Fruit fly (Drosophila melanogaster): ENCODE measurements around the gene Hn.

The Hn gene

dm6 chr3L:7754109-7754508, 6.1 kb upstream of the Hn start, which contains the start of gene CG7409:
Gene CG7409 (plus strand): TSS chr3L:7754409.
- TF ChIP-seq N (GFP tag; optimal IDR thresholded peaks at IDR 0.05) (no peak), CG9705 (GFP tag; optimal IDR thresholded peaks at IDR 0.05) (no peak), tai (GFP tag; optimal IDR thresholded peaks at IDR 0.05) (no peak), Vsx2 (GFP tag; optimal IDR thresholded peaks at IDR 0.05; ENCODE audit: partially characterized antibody) (no peak), OdsH (GFP tag; optimal IDR thresholded peaks at IDR 0.05) (no peak), CrebA (GFP tag; optimal IDR thresholded peaks at IDR 0.05; ENCODE audit: borderline replicate concordance) (no peak), Abd-B (GFP tag; optimal IDR thresholded peaks at IDR 0.05) (no peak), lola (GFP tag; optimal IDR thresholded peaks at IDR 0.05) (no peak), Hr78 (GFP tag; optimal IDR thresholded peaks at IDR 0.05) (no peak), Jra (GFP tag; optimal IDR thresholded peaks at IDR 0.05) (no peak), GATAd (GFP tag; optimal IDR thresholded peaks at IDR 0.05) (no peak), rgr (GFP tag; optimal IDR thresholded peaks at IDR 0.05) (no peak), fru (GFP tag; optimal IDR thresholded peaks at IDR 0.05) (no peak), usp (GFP tag; optimal IDR thresholded peaks at IDR 0.05) (no peak), Myc (optimal IDR thresholded peaks at IDR 0.05) (no peak), Dfd (GFP tag; optimal IDR thresholded peaks at IDR 0.05) (no peak), woc (GFP tag; optimal IDR thresholded peaks at IDR 0.05) (no peak), dl (GFP tag; optimal IDR thresholded peaks at IDR 0.05; ENCODE audit: insufficient read depth in 1 of 2, partially characterized antibody in 2 of 2) (no peak)

- no peak for TF ChIP-seq sage (GFP tag; optimal IDR thresholded peaks at IDR 0.05)
- no peak for TF ChIP-seq tai (GFP tag; optimal IDR thresholded peaks at IDR 0.05)
- TF ChIP-seq brk (GFP tag; optimal IDR thresholded peaks at IDR 0.05): no peak
- TF ChIP-seq Jra (GFP tag; optimal IDR thresholded peaks at IDR 0.05): no peak
- no peak for TF ChIP-seq OdsH (GFP tag; optimal IDR thresholded peaks at IDR 0.05)
- no peak for TF ChIP-seq woc (GFP tag; optimal IDR thresholded peaks at IDR 0.05)
- no peak for TF ChIP-seq foxo (GFP tag; optimal IDR thresholded peaks at IDR 0.05)
These were observed 8.0 kb downstream of the Hn start, which contains the start of gene CG32371 for dm6 chr3L:7768252-7768651. Gene CG32371 (minus strand): TSS chr3L:7768352.

- no peak for TF ChIP-seq ey (GFP tag; optimal IDR thresholded peaks at IDR 0.05)
These were observed 12.0 kb downstream of the Hn start for dm6 chr3L:7772160-7772798.

dm6 chr3L:7773529-7773928, 13.3 kb downstream of the Hn start:
- no peak for TF ChIP-seq CrebA (GFP tag; optimal IDR thresholded peaks at IDR 0.05; ENCODE audit: borderline replicate concordance)
- TF ChIP-seq Abd-B (GFP tag; optimal IDR thresholded peaks at IDR 0.05): no peak
- TF ChIP-seq psq (GFP tag; optimal IDR thresholded peaks at IDR 0.05): no peak
- TF ChIP-seq jim (GFP tag; optimal IDR thresholded peaks at IDR 0.05): no peak
- no peak for TF ChIP-seq foxo (GFP tag; optimal IDR thresholded peaks at IDR 0.05)
- no peak for TF ChIP-seq Rel (GFP tag; optimal IDR thresholded peaks at IDR 0.05)
- no peak for TF ChIP-seq Rel (tag; optimal IDR thresholded peaks at IDR 0.05)
- TF ChIP-seq sage (GFP tag; optimal IDR thresholded peaks at IDR 0.05): no peak
- no peak for TF ChIP-seq Myc (optimal IDR thresholded peaks at IDR 0.05)
- no peak for TF ChIP-seq HLH106 (tag; optimal IDR thresholded peaks at IDR 0.05)
- TF ChIP-seq Jra (GFP tag; optimal IDR thresholded peaks at IDR 0.05): no peak
- TF ChIP-seq OdsH (GFP tag; optimal IDR thresholded peaks at IDR 0.05): no peak
- no peak for TF ChIP-seq Hr83 (GFP tag; optimal IDR thresholded peaks at IDR 0.05; ENCODE audit: poor library complexity, severe bottlenecking)
- no peak for TF ChIP-seq rgr (GFP tag; optimal IDR thresholded peaks at IDR 0.05)

dm6 chr3L:7774698-7775097, 14.4 kb downstream of the Hn start:
- TF ChIP-seq sage (GFP tag; optimal IDR thresholded peaks at IDR 0.05) (no peak), CG9705 (GFP tag; optimal IDR thresholded peaks at IDR 0.05) (no peak), ey (GFP tag; optimal IDR thresholded peaks at IDR 0.05) (no peak), Mio (GFP tag; optimal IDR thresholded peaks at IDR 0.05) (no peak)

dm6 chr3L:7775365-7775905, 15.2 kb downstream of the Hn start, which contains the start of gene Clk:
Gene Clk (minus strand): TSS chr3L:7775603.
- TF ChIP-seq dmrt93B (GFP tag; optimal IDR thresholded peaks at IDR 0.05) (no peak), Vsx2 (GFP tag; optimal IDR thresholded peaks at IDR 0.05; ENCODE audit: partially characterized antibody) (no peak), Mio (GFP tag; optimal IDR thresholded peaks at IDR 0.05) (no peak), Hr78 (GFP tag; optimal IDR thresholded peaks at IDR 0.05) (no peak), sv (GFP tag; optimal IDR thresholded peaks at IDR 0.05) (no peak)

All from whole organism, wandering third instar larva.